Fruit fly (Drosophila melanogaster) whole organism, embryonic: ENCODE data around the gene Polr3G.

ENCODE experiments used
- CG10979 ChIP-seq: fragments of 200-800 bp; sonication (Bioruptor generic); optimal IDR thresholded peaks from 2 replicates; lab custom pipeline; 2018; ENCODE audit warnings: missing biosample characterization, mild to moderate bottlenecking, missing genetic modification characterization, moderate library complexity
- CG11723 ChIP-seq: fragments of 200-800 bp; sonication (Bioruptor generic); optimal IDR thresholded peaks from 2 replicates; lab custom pipeline; 2017; ENCODE audit warnings: missing biosample characterization, mild to moderate bottlenecking, missing genetic modification characterization
- CG12299 ChIP-seq: fragments of 200-800 bp; sonication (Bioruptor generic); optimal IDR thresholded peaks from 2 replicates; lab custom pipeline; 2018; ENCODE audit warnings: missing biosample characterization, mild to moderate bottlenecking, missing genetic modification characterization
- CG13775 ChIP-seq: fragments of 200-800 bp; sonication (Bioruptor generic); optimal IDR thresholded peaks from 3 replicates; lab custom pipeline; 2017; ENCODE audit warnings: missing biosample characterization, mild to moderate bottlenecking, missing genetic modification characterization
- CG15514 ChIP-seq: fragments of 200-800 bp; sonication (Bioruptor generic); optimal IDR thresholded peaks from 3 replicates; lab custom pipeline; 2017; ENCODE audit warnings: missing biosample characterization, missing genetic modification characterization, mild to moderate bottlenecking, moderate library complexity, missing genetic modification reagents
- CG18599 ChIP-seq: fragments of 200-800 bp; sonication (Bioruptor generic); optimal IDR thresholded peaks from 3 replicates; lab custom pipeline; 2017; ENCODE audit warnings: missing biosample characterization, missing genetic modification characterization, mild to moderate bottlenecking, moderate library complexity, missing genetic modification reagents
- CG31224 ChIP-seq: fragments of 200-800 bp; sonication (Bioruptor generic); IDR thresholded peaks from 2 replicates; pipeline ENCODE4 v1.3.6; 2022; ENCODE audit warnings: missing biosample characterization, missing genetic modification characterization
- CG32532 ChIP-seq: fragments of 200-800 bp; sonication (Bioruptor generic); IDR thresholded peaks from 2 replicates; pipeline ENCODE4 v1.3.6; 2022; ENCODE audit warnings: missing biosample characterization, missing genetic modification characterization
- CG42726 ChIP-seq: fragments of 200-800 bp; sonication (Bioruptor generic); IDR thresholded peaks from 2 replicates; pipeline ENCODE4 v1.3.6; 2022; ENCODE audit warnings: missing biosample characterization, missing genetic modification characterization; ENCODE audit not compliant: partially characterized antibody
- CG7357 ChIP-seq: fragments of 200-800 bp; sonication (Bioruptor generic); IDR thresholded peaks from 3 replicates; pipeline ENCODE4 v1.3.6; 2022; ENCODE audit warnings: missing biosample characterization, missing genetic modification characterization
- Camta ChIP-seq: fragments of 200-800 bp; sonication (Bioruptor generic); optimal IDR thresholded peaks from 2 replicates; lab custom pipeline; 2016; ENCODE audit warnings: missing biosample characterization, missing genetic modification characterization
- E2f2 ChIP-seq: fragments of 200-800 bp; sonication (Bioruptor generic); IDR thresholded peaks from 2 replicates; pipeline ENCODE4 v1.3.6; 2022; ENCODE audit warnings: missing biosample characterization, missing genetic modification characterization
- Gug ChIP-seq: fragments of 200-800 bp; sonication (Bioruptor generic); IDR thresholded peaks from 4 replicates; pipeline ENCODE4 v1.3.6; 2022; ENCODE audit warnings: missing biosample characterization, missing genetic modification characterization
- HLH3B ChIP-seq: fragments of 200-800 bp; sonication (Bioruptor generic); IDR thresholded peaks from 2 replicates; pipeline ENCODE4 v1.3.6; 2022; ENCODE audit warnings: missing biosample characterization, missing genetic modification characterization
- HLHmδ ChIP-seq: fragments of 200-800 bp; sonication (Bioruptor generic); optimal IDR thresholded peaks from 2 replicates; lab custom pipeline; 2018; ENCODE audit warnings: missing biosample characterization, mild to moderate bottlenecking, missing genetic modification characterization, moderate library complexity
- Hmr ChIP-seq: fragments of 200-800 bp; sonication (Bioruptor generic); optimal IDR thresholded peaks from 3 replicates; lab custom pipeline; 2017; ENCODE audit warnings: mild to moderate bottlenecking, missing biosample characterization, missing genetic modification reagents, missing genetic modification characterization
- Lhr ChIP-seq: fragments of 200-800 bp; sonication (Bioruptor generic); optimal IDR thresholded peaks from 3 replicates; lab custom pipeline; 2017; ENCODE audit warnings: mild to moderate bottlenecking, missing biosample characterization, missing genetic modification reagents, missing genetic modification characterization
- Ptx1 ChIP-seq: fragments of 200-800 bp; sonication (Bioruptor generic); IDR thresholded peaks from 2 replicates; pipeline ENCODE4 v1.3.6; 2022; ENCODE audit warnings: missing biosample characterization, missing genetic modification characterization
- Rx ChIP-seq: fragments of 200-800 bp; sonication (Bioruptor generic); IDR thresholded peaks from 2 replicates; pipeline ENCODE4 v1.3.6; 2022; ENCODE audit warnings: missing biosample characterization, missing genetic modification characterization
- abd-A ChIP-seq: fragments of 200-800 bp; sonication (Bioruptor generic); optimal IDR thresholded peaks from 3 replicates; lab custom pipeline; 2019; ENCODE audit warnings: missing biosample characterization, mild to moderate bottlenecking, missing genetic modification characterization, moderate library complexity
- ac ChIP-seq: fragments of 200-800 bp; sonication (Bioruptor generic); optimal IDR thresholded peaks from 3 replicates; lab custom pipeline; 2017; ENCODE audit warnings: missing biosample characterization, mild to moderate bottlenecking, missing genetic modification characterization
- ap ChIP-seq: fragments of 200-800 bp; sonication (Bioruptor generic); IDR thresholded peaks from 2 replicates; pipeline ENCODE4 v1.3.6; 2022; ENCODE audit warnings: missing biosample characterization, missing genetic modification characterization
- ato ChIP-seq: fragments of 200-800 bp; sonication (Bioruptor generic); IDR thresholded peaks from 2 replicates; pipeline ENCODE4 v1.3.6; 2022; ENCODE audit warnings: missing biosample characterization, missing genetic modification characterization; ENCODE audit not compliant: partially characterized antibody
- chinmo ChIP-seq: fragments of 200-800 bp; sonication (Bioruptor generic); IDR thresholded peaks from 4 replicates; pipeline ENCODE4 v1.3.6; 2022; ENCODE audit warnings: missing biosample characterization, missing genetic modification characterization; ENCODE audit not compliant: partially characterized antibody
- chm ChIP-seq: fragments of 200-800 bp; sonication (Bioruptor generic); IDR thresholded peaks from 2 replicates; pipeline ENCODE4 v1.3.6; 2022; ENCODE audit warnings: missing biosample characterization, missing genetic modification characterization
- cwo ChIP-seq: fragments of 200-800 bp; sonication (Bioruptor generic); optimal IDR thresholded peaks from 3 replicates; lab custom pipeline; 2017; ENCODE audit warnings: missing biosample characterization, missing genetic modification characterization, mild to moderate bottlenecking, moderate library complexity, missing genetic modification reagents
- dati ChIP-seq: fragments of 200-800 bp; sonication (Bioruptor generic); IDR thresholded peaks from 2 replicates; pipeline ENCODE4 v1.3.6; 2022; ENCODE audit warnings: missing biosample characterization, missing genetic modification characterization
- dimm ChIP-seq: fragments of 200-800 bp; sonication (Bioruptor generic); IDR thresholded peaks from 2 replicates; pipeline ENCODE4 v1.3.6; 2022; ENCODE audit warnings: missing biosample characterization, missing genetic modification characterization
- esg ChIP-seq: fragments of 200-800 bp; sonication (Bioruptor generic); conservative IDR thresholded peaks from 2 replicates; pipeline ENCODE4 v1.3.6; 2022; ENCODE audit warnings: missing biosample characterization, missing genetic modification characterization
- exex ChIP-seq: fragments of 200-800 bp; sonication (Bioruptor generic); optimal IDR thresholded peaks from 4 replicates; lab custom pipeline; 2018; ENCODE audit warnings: missing biosample characterization, mild to moderate bottlenecking, missing genetic modification characterization, moderate library complexity
- fu2 ChIP-seq: fragments of 200-800 bp; sonication (Bioruptor generic); optimal IDR thresholded peaks from 2 replicates; lab custom pipeline; 2016; ENCODE audit warnings: missing biosample characterization, missing genetic modification characterization
- gem ChIP-seq: fragments of 200-800 bp; sonication (Bioruptor generic); optimal IDR thresholded peaks from 2 replicates; lab custom pipeline; 2019; ENCODE audit warnings: missing biosample characterization, mild to moderate bottlenecking, missing genetic modification characterization, moderate library complexity
- gfzf ChIP-seq: fragments of 200-800 bp; sonication (Bioruptor generic); optimal IDR thresholded peaks from 2 replicates; lab custom pipeline; 2016; ENCODE audit warnings: missing biosample characterization, mild to moderate bottlenecking, missing genetic modification characterization, moderate library complexity
- gt ChIP-seq: fragments of 200-800 bp; sonication (Bioruptor generic); IDR thresholded peaks from 2 replicates; pipeline ENCODE4 v1.3.6; 2022; ENCODE audit warnings: missing biosample characterization, missing genetic modification characterization
- hbn ChIP-seq: fragments of 200-800 bp; sonication (Bioruptor generic); IDR thresholded peaks from 2 replicates; pipeline ENCODE4 v1.3.6; 2022; ENCODE audit warnings: missing biosample characterization, missing genetic modification characterization; ENCODE audit not compliant: partially characterized antibody
- jumu ChIP-seq: fragments of 200-800 bp; sonication (Bioruptor generic); optimal IDR thresholded peaks from 3 replicates; lab custom pipeline; 2016; ENCODE audit warnings: missing biosample characterization, missing genetic modification characterization
- klu ChIP-seq: fragments of 200-800 bp; sonication (Bioruptor generic); IDR thresholded peaks from 2 replicates; pipeline ENCODE4 v1.3.6; 2022; ENCODE audit warnings: missing biosample characterization, missing genetic modification characterization
- lbe ChIP-seq: fragments of 200-800 bp; sonication (Bioruptor generic); optimal IDR thresholded peaks from 2 replicates; lab custom pipeline; 2016; ENCODE audit warnings: missing biosample characterization, mild to moderate bottlenecking, missing genetic modification characterization
- lmd ChIP-seq: fragments of 200-800 bp; sonication (Bioruptor generic); IDR thresholded peaks from 2 replicates; pipeline ENCODE4 v1.3.6; 2022; ENCODE audit warnings: missing biosample characterization, missing genetic modification characterization
- mirr ChIP-seq: fragments of 200-800 bp; sonication (Bioruptor generic); optimal IDR thresholded peaks from 3 replicates; lab custom pipeline; 2018; ENCODE audit warnings: missing biosample characterization, mild to moderate bottlenecking, missing genetic modification characterization
- odd ChIP-seq: fragments of 200-800 bp; sonication (Bioruptor generic); optimal IDR thresholded peaks from 2 replicates; lab custom pipeline; 2017; ENCODE audit warnings: missing biosample characterization, mild to moderate bottlenecking, missing genetic modification characterization
- p53 ChIP-seq: fragments of 200-800 bp; sonication (Bioruptor generic); optimal IDR thresholded peaks from 2 replicates; lab custom pipeline; 2016; ENCODE audit warnings: missing biosample characterization, missing genetic modification characterization
- row ChIP-seq: fragments of 200-800 bp; sonication (Bioruptor generic); IDR thresholded peaks from 3 replicates; pipeline ENCODE4 v1.3.6; 2022; ENCODE audit warnings: missing biosample characterization, missing genetic modification characterization
- so ChIP-seq: fragments of 200-800 bp; sonication (Bioruptor generic); IDR thresholded peaks from 3 replicates; pipeline ENCODE4 v1.3.6; 2022; ENCODE audit warnings: missing biosample characterization, missing genetic modification characterization
- sob ChIP-seq: fragments of 200-800 bp; sonication (Bioruptor generic); IDR thresholded peaks from 2 replicates; pipeline ENCODE4 v1.3.6; 2022; ENCODE audit warnings: missing biosample characterization, missing genetic modification characterization
- sqz ChIP-seq: fragments of 200-800 bp; sonication (Bioruptor generic); optimal IDR thresholded peaks from 3 replicates; lab custom pipeline; 2018; ENCODE audit warnings: missing biosample characterization, mild to moderate bottlenecking, missing genetic modification characterization
- ssp ChIP-seq: fragments of 200-800 bp; sonication (Bioruptor generic); IDR thresholded peaks from 2 replicates; pipeline ENCODE4 v1.3.6; 2022; ENCODE audit warnings: missing biosample characterization, missing genetic modification characterization
- tgo ChIP-seq: fragments of 200-800 bp; sonication (Bioruptor generic); IDR thresholded peaks from 3 replicates; pipeline ENCODE4 v1.3.6; 2022; ENCODE audit warnings: missing biosample characterization, missing genetic modification characterization
- usp ChIP-seq: fragments of >200 bp; optimal IDR thresholded peaks from 2 replicates; lab custom pipeline; 2017; ENCODE audit warnings: missing biosample characterization, missing genetic modification characterization
- vvl ChIP-seq: fragments of 200-800 bp; sonication (Bioruptor generic); IDR thresholded peaks from 2 replicates; pipeline ENCODE4 v1.3.6; 2022; ENCODE audit warnings: missing biosample characterization, missing genetic modification characterization
- wek ChIP-seq: fragments of 200-800 bp; sonication (Bioruptor generic); optimal IDR thresholded peaks from 3 replicates; lab custom pipeline; 2018; ENCODE audit warnings: missing biosample characterization, mild to moderate bottlenecking, missing genetic modification characterization, moderate library complexity
- zfh1 ChIP-seq: fragments of 200-800 bp; sonication (Bioruptor generic); IDR thresholded peaks from 3 replicates; pipeline ENCODE4 v1.3.6; 2022; ENCODE audit warnings: missing biosample characterization, missing genetic modification characterization

Polr3G gene

DNA sequence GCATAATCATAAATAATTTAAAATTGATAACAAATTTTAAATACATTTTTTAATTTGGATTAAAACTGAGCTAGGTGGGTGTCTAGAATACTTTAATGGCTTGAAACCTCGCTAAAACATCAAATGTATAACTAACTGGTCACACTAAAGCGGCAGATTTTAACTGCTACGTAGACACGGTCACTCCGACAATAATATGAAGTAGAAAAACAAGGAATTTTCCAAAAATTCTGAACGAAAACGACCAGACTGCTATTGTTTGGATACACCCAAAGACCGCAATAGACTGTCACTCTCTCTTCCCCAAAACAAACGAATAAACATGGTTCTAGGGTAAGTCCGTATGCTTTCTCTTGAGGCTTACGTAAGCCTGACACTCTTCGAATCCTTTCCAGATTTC is 38.9 kb upstream of the Polr3G start, which contains the start of gene QIL1 (continued):
- TF ChIP-seq lmd (GFP tag; lab: Robert Waterston, UW) (no peak), ap (no peak), Rx (GFP tag; lab: Robert Waterston, UW) (no peak), wek (no peak), zfh1 (GFP tag; lab: Robert Waterston, UW) (no peak), gfzf (GFP tag; lab: Kevin White, UChicago) (peak; percentile 94), gem (tag; lab: Kevin White, UChicago) (peak; percentile 16), CG32532 (GFP tag; lab: Robert Waterston, UW) (no peak), Gug (GFP tag; lab: Robert Waterston, UW) (no peak), so (no peak), CG42726 (GFP tag; lab: Robert Waterston, UW) (no peak), Camta (GFP tag; lab: Kevin White, UChicago) (no peak), abd-A (tag; lab: Kevin White, UChicago) (no peak), chm (no peak), Hmr (GFP tag; lab: Kevin White, UChicago) (peak; percentile 43), odd (GFP tag; lab: Kevin White, UChicago) (no peak), ssp (no peak), sob (no peak), tgo (GFP tag; lab: Robert Waterston, UW) (no peak), vvl (GFP tag; lab: Robert Waterston, UW) (no peak), CG13775 (GFP tag; lab: Kevin White, UChicago) (no peak), lbe (no peak), CG31224 (GFP tag; lab: Robert Waterston, UW) (no peak), klu (GFP tag; lab: Robert Waterston, UW) (no peak), sqz (GFP tag; lab: Kevin White, UChicago) (no peak), ac (GFP tag; lab: Kevin White, UChicago) (no peak), HLH3B (GFP tag; lab: Robert Waterston, UW) (no peak), Ptx1 (GFP tag; lab: Robert Waterston, UW) (no peak), E2f2 (GFP tag; lab: Robert Waterston, UW) (peak; percentile 64), HLHmδ (GFP tag; lab: Kevin White, UChicago) (no peak), CG12299 (no peak), CG10979 (tag; lab: Kevin White, UChicago) (no peak), CG15514 (GFP tag; lab: Kevin White, UChicago) (peak; percentile 65), cwo (GFP tag; lab: Kevin White, UChicago) (no peak), ato (GFP tag; lab: Robert Waterston, UW) (no peak), row (GFP tag; lab: Robert Waterston, UW) (0 out of 3 replicates have a peak, but pooled peaks have one; percentile 10), Lhr (peak; percentile 83), hbn (GFP tag; lab: Robert Waterston, UW) (no peak), chinmo (no peak), dati (no peak), CG18599 (GFP tag; lab: Kevin White, UChicago) (no peak), p53 (no peak), fu2 (GFP tag; lab: Kevin White, UChicago) (no peak), esg (GFP tag; lab: Robert Waterston, UW) (no peak), dimm (GFP tag; lab: Robert Waterston, UW) (no peak), mirr (GFP tag; lab: Kevin White, UChicago) (no peak), CG7357 (GFP tag; lab: Robert Waterston, UW) (no peak), gt (GFP tag; lab: Robert Waterston, UW) (no peak), jumu (GFP tag; lab: Kevin White, UChicago) (no peak), exex (tag; lab: Kevin White, UChicago) (no peak), usp (GFP tag; lab: Kevin White, UChicago) (no peak), CG11723 (GFP tag; lab: Kevin White, UChicago) (no peak)
